Worm (Caenorhabditis elegans) whole organism, young adult: ENCODE measurements around the gene npp-26.

ENCODE experiments used
- C06A6.2 ChIP-seq: fragments of 200-800 bp; sonication (Bioruptor generic); conservative IDR thresholded peaks from 2 replicates; pipeline ENCODE4 v1.3.6; 2022; ENCODE audit warnings: missing genetic modification characterization, missing compliant biosample characterization
- C17E4.6 ChIP-seq: fragments of 200-800 bp; sonication (Bioruptor generic); IDR thresholded peaks from 2 replicates; pipeline ENCODE4 v1.3.6; 2022; ENCODE audit warnings: missing genetic modification reagents, missing genetic modification characterization, missing compliant biosample characterization
- D2030.7 ChIP-seq: fragments of 200-800 bp; sonication (Bioruptor generic); IDR thresholded peaks from 2 replicates; pipeline ENCODE4 v1.3.6; 2022; ENCODE audit warnings: missing genetic modification reagents, missing genetic modification characterization, missing compliant biosample characterization
- F33H1.4 ChIP-seq: fragments of 200-800 bp; sonication (Bioruptor generic); IDR thresholded peaks from 2 replicates; pipeline ENCODE4 v1.3.6; 2022; ENCODE audit warnings: missing genetic modification reagents, missing genetic modification characterization, missing compliant biosample characterization
- F52B5.7 ChIP-seq: sonication (generic microtip); optimal IDR thresholded peaks from 2 replicates; lab custom pipeline; 2016; ENCODE audit warnings: mild to moderate bottlenecking, missing genetic modification characterization, missing compliant biosample characterization
- F55B11.4 ChIP-seq: sonication (generic microtip); optimal IDR thresholded peaks from 2 replicates; lab custom pipeline; 2016; ENCODE audit warnings: missing compliant biosample characterization, missing genetic modification characterization, borderline replicate concordance; ENCODE audit not compliant: insufficient read depth
- K11D2.4 ChIP-seq: fragments of 200-800 bp; sonication (Bioruptor generic); IDR thresholded peaks from 2 replicates; pipeline ENCODE4 v1.3.6; 2022; ENCODE audit warnings: missing genetic modification reagents, missing genetic modification characterization, missing compliant biosample characterization
- Y53G8AR.9 ChIP-seq: fragments of 200-800 bp; sonication (Bioruptor generic); conservative IDR thresholded peaks from 2 replicates; pipeline ENCODE4 v1.3.6; 2022; ENCODE audit warnings: missing genetic modification reagents, missing genetic modification characterization, missing compliant biosample characterization
- Y67H2A.10 ChIP-seq: fragments of 200-800 bp; sonication (Bioruptor generic); conservative IDR thresholded peaks from 2 replicates; pipeline ENCODE4 v1.3.6; 2022; ENCODE audit warnings: missing genetic modification reagents, missing genetic modification characterization, missing compliant biosample characterization
- Y79H2A.3 ChIP-seq: fragments of 200-800 bp; sonication (Bioruptor generic); conservative IDR thresholded peaks from 2 replicates; pipeline ENCODE4 v1.3.6; 2022; ENCODE audit warnings: missing genetic modification reagents, missing genetic modification characterization, missing compliant biosample characterization
- aptf-3 ChIP-seq: fragments of 200-800 bp; sonication (Bioruptor generic); IDR thresholded peaks from 2 replicates; pipeline ENCODE4 v1.3.6; 2022; ENCODE audit warnings: missing genetic modification characterization, missing compliant biosample characterization
- attf-5 ChIP-seq: fragments of 200-800 bp; sonication (Bioruptor generic); optimal IDR thresholded peaks from 2 replicates; lab custom pipeline; 2018; ENCODE audit warnings: mild to moderate bottlenecking, missing genetic modification characterization, missing compliant biosample characterization
- attf-6 ChIP-seq: fragments of 200-800 bp; sonication (Bioruptor generic); IDR thresholded peaks from 2 replicates; pipeline ENCODE4 v1.3.6; 2022; ENCODE audit warnings: missing genetic modification reagents, missing genetic modification characterization, missing compliant biosample characterization
- bed-1 ChIP-seq: fragments of 200-800 bp; sonication (Bioruptor generic); IDR thresholded peaks from 2 replicates; pipeline ENCODE4 v1.3.6; 2022; ENCODE audit warnings: missing genetic modification reagents, missing genetic modification characterization, missing compliant biosample characterization
- bed-2 ChIP-seq: fragments of 200-800 bp; sonication (Bioruptor generic); IDR thresholded peaks from 2 replicates; pipeline ENCODE4 v1.3.6; 2022; ENCODE audit warnings: missing genetic modification reagents, missing genetic modification characterization, missing compliant biosample characterization
- cebp-1 ChIP-seq, 2 experiments: fragments of 200-800 bp in 1 of 2; sonication (Bioruptor generic) in 1 of 2; sonication (generic microtip) in 1 of 2; IDR thresholded peaks in 1 of 2; optimal IDR thresholded peaks in 1 of 2; 2 replicates each; pipeline versions ENCODE4 v1.3.6 to Lab custom; 2017 to 2022; ENCODE audit warnings: missing compliant biosample characterization in 2 of 2, missing genetic modification characterization in 2 of 2, mild to moderate bottlenecking in 1 of 2, missing genetic modification reagents in 1 of 2, moderate library complexity in 1 of 2
- dox-1 ChIP-seq: fragments of 200-800 bp; sonication (Bioruptor generic); IDR thresholded peaks from 2 replicates; pipeline ENCODE4 v1.3.6; 2022; ENCODE audit warnings: missing genetic modification reagents, missing genetic modification characterization, missing compliant biosample characterization
- egl-18 ChIP-seq: fragments of 200-800 bp; sonication (Bioruptor generic); IDR thresholded peaks from 2 replicates; pipeline ENCODE4 v1.3.6; 2022; ENCODE audit warnings: missing genetic modification reagents, missing genetic modification characterization, missing compliant biosample characterization
- egl-44 ChIP-seq: fragments of 200-800 bp; sonication (Bioruptor generic); IDR thresholded peaks from 2 replicates; pipeline ENCODE4 v1.3.6; 2022; ENCODE audit warnings: missing genetic modification reagents, missing genetic modification characterization, missing compliant biosample characterization
- gei-17 ChIP-seq: fragments of 200-800 bp; sonication (Bioruptor generic); optimal IDR thresholded peaks from 2 replicates; lab custom pipeline; 2018; ENCODE audit warnings: mild to moderate bottlenecking, missing genetic modification characterization, missing compliant biosample characterization
- hmg-1.2 ChIP-seq: fragments of 200-800 bp; sonication (Bioruptor generic); IDR thresholded peaks from 2 replicates; pipeline ENCODE4 v1.3.6; 2022; ENCODE audit warnings: missing genetic modification reagents, missing genetic modification characterization, missing compliant biosample characterization
- hmg-20 ChIP-seq: fragments of 200-800 bp; sonication (Bioruptor generic); IDR thresholded peaks from 2 replicates; pipeline ENCODE4 v1.3.6; 2022; ENCODE audit warnings: missing genetic modification reagents, missing genetic modification characterization, missing compliant biosample characterization
- hrde-1 ChIP-seq: sonication (generic microtip); optimal IDR thresholded peaks from 2 replicates; lab custom pipeline; 2016; ENCODE audit warnings: missing genetic modification characterization, mild to moderate bottlenecking, missing compliant biosample characterization, moderate library complexity, missing genotype, missing genetic modification reagents, borderline replicate concordance
- hsf-1 ChIP-seq: fragments of 200-800 bp; sonication (Bioruptor generic); IDR thresholded peaks from 2 replicates; pipeline ENCODE4 v1.3.6; 2022; ENCODE audit warnings: missing genetic modification reagents, missing genetic modification characterization, missing compliant biosample characterization
- let-526 ChIP-seq: fragments of 200-800 bp; sonication (Bioruptor generic); IDR thresholded peaks from 2 replicates; pipeline ENCODE4 v1.3.6; 2022; ENCODE audit warnings: missing genetic modification reagents, missing genetic modification characterization, missing compliant biosample characterization
- let-607 ChIP-seq, 2 experiments: fragments of 200-800 bp in 1 of 2; sonication (Bioruptor generic) in 1 of 2; sonication (generic microtip) in 1 of 2; optimal IDR thresholded peaks; 2 replicates each; lab custom pipeline; 2016 to 2018; ENCODE audit warnings: mild to moderate bottlenecking in 2 of 2, missing compliant biosample characterization in 2 of 2, missing genetic modification characterization in 2 of 2, moderate library complexity in 2 of 2, missing genotype in 1 of 2
- lin-26 ChIP-seq: fragments of 200-800 bp; sonication (Bioruptor generic); IDR thresholded peaks from 2 replicates; pipeline ENCODE4 v1.3.6; 2022; ENCODE audit warnings: missing genetic modification reagents, missing genetic modification characterization, missing compliant biosample characterization
- lin-54 ChIP-seq: fragments of 200-800 bp; sonication (Bioruptor generic); optimal IDR thresholded peaks from 2 replicates; lab custom pipeline; 2018; ENCODE audit warnings: mild to moderate bottlenecking, missing genetic modification characterization, missing compliant biosample characterization
- lir-1 ChIP-seq: fragments of 200-800 bp; sonication (Bioruptor generic); conservative IDR thresholded peaks from 2 replicates; pipeline ENCODE4 v1.3.6; 2022; ENCODE audit warnings: missing genetic modification reagents, missing genetic modification characterization, missing compliant biosample characterization
- lsl-1 ChIP-seq: fragments of 200-800 bp; sonication (Bioruptor generic); optimal IDR thresholded peaks from 2 replicates; lab custom pipeline; 2018; ENCODE audit warnings: mild to moderate bottlenecking, missing genetic modification characterization, moderate library complexity, missing compliant biosample characterization
- madf-3 ChIP-seq: fragments of 200-800 bp; sonication (Bioruptor generic); IDR thresholded peaks from 2 replicates; pipeline ENCODE4 v1.3.6; 2022; ENCODE audit warnings: missing genetic modification reagents, missing genetic modification characterization, missing compliant biosample characterization
- madf-6 ChIP-seq: fragments of 200-800 bp; sonication (Bioruptor generic); IDR thresholded peaks from 2 replicates; pipeline ENCODE4 v1.3.6; 2022; ENCODE audit warnings: missing genetic modification reagents, missing genetic modification characterization, missing compliant biosample characterization
- madf-8 ChIP-seq: fragments of 200-800 bp; sonication (Bioruptor generic); conservative IDR thresholded peaks from 2 replicates; pipeline ENCODE4 v1.3.6; 2022; ENCODE audit warnings: missing genetic modification reagents, missing genetic modification characterization, missing compliant biosample characterization
- mcd-1 ChIP-seq: fragments of 200-800 bp; sonication (Bioruptor generic); IDR thresholded peaks from 2 replicates; pipeline ENCODE4 v1.3.6; 2022; ENCODE audit warnings: missing genetic modification reagents, missing genetic modification characterization, missing compliant biosample characterization
- nfya-1 ChIP-seq: sonication (generic microtip); optimal IDR thresholded peaks from 2 replicates; lab custom pipeline; 2017; ENCODE audit warnings: antibody characterized with exemption, missing compliant biosample characterization, missing genetic modification characterization, borderline replicate concordance; ENCODE audit not compliant: insufficient read depth
- nfyb-1 ChIP-seq: fragments of 200-800 bp; sonication (Bioruptor generic); IDR thresholded peaks from 2 replicates; pipeline ENCODE4 v1.3.6; 2022; ENCODE audit warnings: missing genetic modification reagents, missing genetic modification characterization, missing compliant biosample characterization
- nhr-120 ChIP-seq: fragments of 200-800 bp; sonication (Bioruptor generic); IDR thresholded peaks from 2 replicates; pipeline ENCODE4 v1.3.6; 2022; ENCODE audit warnings: missing genetic modification characterization, missing compliant biosample characterization
- pbrm-1 ChIP-seq: fragments of 200-800 bp; sonication (Bioruptor generic); IDR thresholded peaks from 2 replicates; pipeline ENCODE4 v1.3.6; 2022; ENCODE audit warnings: missing genetic modification reagents, missing genetic modification characterization, missing compliant biosample characterization
- rcor-1 ChIP-seq: fragments of 200-800 bp; sonication (Bioruptor generic); IDR thresholded peaks from 2 replicates; pipeline ENCODE4 v1.3.6; 2022; ENCODE audit warnings: missing genetic modification reagents, missing genetic modification characterization, missing compliant biosample characterization
- sea-2 ChIP-seq: fragments of 200-800 bp; sonication (Bioruptor generic); IDR thresholded peaks from 2 replicates; pipeline ENCODE4 v1.3.6; 2022; ENCODE audit warnings: missing genetic modification characterization, missing compliant biosample characterization
- unc-62 ChIP-seq: fragments of 150-350 bp; optimal IDR thresholded peaks from 2 replicates; lab custom pipeline; 2014; ENCODE audit warnings: missing biosample characterization, missing genetic modification reagents, missing genetic modification characterization
- ztf-3 ChIP-seq: fragments of 200-800 bp; sonication (Bioruptor generic); optimal IDR thresholded peaks from 2 replicates; lab custom pipeline; 2018; ENCODE audit warnings: mild to moderate bottlenecking, missing genetic modification characterization, missing compliant biosample characterization

Gene npp-26

ce11 chrIV:4764422-4764821, at the start of gene npp-26:
Gene npp-26 (plus strand): TSS chrIV:4764722.
- TF ChIP-seq ztf-3 (GFP tag; lab: Kevin White, UChicago): no peak
- no peak for TF ChIP-seq hmg-1.2
- no peak for TF ChIP-seq attf-6 (GFP tag; lab: Robert Waterston, UW)
- TF ChIP-seq hrde-1 (tag; lab: Kevin White, UChicago): no peak
- TF ChIP-seq bed-2 (GFP tag; lab: Robert Waterston, UW): no peak
- no peak for TF ChIP-seq egl-18 (GFP tag; lab: Robert Waterston, UW)
- no peak for TF ChIP-seq hmg-20 (GFP tag; lab: Robert Waterston, UW)
- no peak for TF ChIP-seq gei-17 (GFP tag; lab: Kevin White, UChicago)
- TF ChIP-seq F52B5.7 (tag; lab: Kevin White, UChicago): no peak
- no peak for TF ChIP-seq F55B11.4 (tag; lab: Kevin White, UChicago)
- TF ChIP-seq nfya-1 (tag; lab: Kevin White, UChicago): no peak
- no peak for TF ChIP-seq pbrm-1 (GFP tag; lab: Robert Waterston, UW)
- no peak for TF ChIP-seq unc-62 (GFP tag; lab: Kevin White, UChicago)
- TF ChIP-seq, all 124 proteins: peak for 0

DNA sequence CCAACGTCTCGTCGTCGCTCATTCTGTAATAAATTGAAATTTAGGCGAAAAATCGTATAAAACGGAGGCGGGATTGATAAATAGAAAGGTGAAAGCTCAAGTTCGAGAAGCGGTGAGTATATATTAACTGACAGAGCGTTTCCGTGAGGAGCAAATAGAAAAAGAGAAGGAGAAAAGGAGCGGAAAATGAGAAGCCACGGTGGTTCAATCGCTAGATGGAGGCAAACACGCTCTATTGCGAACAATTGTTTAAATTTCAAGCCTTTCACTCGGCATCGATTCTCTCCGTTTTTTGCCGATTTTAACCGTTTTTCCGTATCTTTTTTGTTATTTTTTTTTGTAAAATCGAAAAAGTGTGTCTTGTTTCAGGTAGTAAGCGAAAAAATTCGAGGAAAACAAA, 48.7 kb upstream of the npp-26 start, which contains the start of gene miro-1:
Gene miro-1, minus strand, starts transcription at position 23 of the 400 bp plus-strand sequence.
- TF ChIP-seq hmg-1.2 (peak; percentile 33; the same call in 1 of the 2 replicates), mcd-1 (peak; percentile 76)

DNA sequence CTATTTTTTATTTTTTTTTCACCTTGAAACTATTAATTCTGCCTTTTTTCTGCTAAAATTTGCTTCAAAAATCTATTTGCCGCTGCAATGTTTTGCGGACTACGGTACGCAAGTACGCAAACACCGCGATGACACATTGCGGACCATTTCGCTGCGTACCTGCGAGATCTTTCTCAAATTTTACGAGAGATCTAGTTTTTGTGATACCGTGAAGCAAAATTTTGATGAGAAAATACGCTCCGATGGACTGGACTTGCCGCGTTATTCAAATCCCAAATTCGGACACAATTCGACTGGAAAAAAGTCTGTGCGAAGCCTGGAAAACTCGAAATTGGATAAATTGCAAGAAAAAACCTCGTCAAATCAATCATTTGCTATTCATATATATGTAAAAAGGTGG, 44.0 kb upstream of the npp-26 start:
- TF ChIP-seq egl-44 (GFP tag; lab: Robert Waterston, UW) (peak; percentile 88), C17E4.6 (GFP tag; lab: Robert Waterston, UW) (peak; percentile 80), D2030.7 (GFP tag; lab: Robert Waterston, UW) (peak; percentile 80), C06A6.2 (GFP tag; lab: Robert Waterston, UW) (peak; percentile 91), let-526 (GFP tag; lab: Robert Waterston, UW) (peak; percentile 89), aptf-3 (GFP tag; lab: Robert Waterston, UW) (0 out of 2 replicates have a peak, but pooled peaks have one; percentile 17), bed-1 (GFP tag; lab: Robert Waterston, UW) (peak; percentile 95), mcd-1 (peak; percentile 99), rcor-1 (GFP tag; lab: Robert Waterston, UW) (peak; percentile 89), madf-3 (peak; percentile 90), egl-18 (GFP tag; lab: Robert Waterston, UW) (0 out of 2 replicates have a peak, but pooled peaks have one; percentile 81), sea-2 (GFP tag; lab: Robert Waterston, UW) (peak; percentile 78; the same call in 1 of the 2 replicates), lir-1 (GFP tag; lab: Robert Waterston, UW) (peak; percentile 70), lsl-1 (GFP tag; lab: Kevin White, UChicago) (peak; percentile 12), nfyb-1 (GFP tag; lab: Robert Waterston, UW) (peak; percentile 98), madf-6 (GFP tag; lab: Robert Waterston, UW) (peak; percentile 44), hmg-20 (GFP tag; lab: Robert Waterston, UW) (peak; percentile 66; the same call in 1 of the 2 replicates), madf-8 (GFP tag; lab: Robert Waterston, UW) (peak; percentile 42; the same call in 1 of the 2 replicates), Y53G8AR.9 (peak; percentile 94), lin-54 (GFP tag; lab: Kevin White, UChicago) (peak; percentile 67), pbrm-1 (GFP tag; lab: Robert Waterston, UW) (peak; percentile 93), dox-1 (peak; percentile 98), Y67H2A.10 (peak; percentile 79), lin-26 (GFP tag; lab: Robert Waterston, UW) (peak; percentile 70; the same call in 1 of the 2 replicates), cebp-1 (GFP tag; IDR thresholded peaks at IDR 0.05; lab: Robert Waterston, UW) (peak; percentile 91), cebp-1 (tag; optimal IDR thresholded peaks at IDR 0.05; lab: Kevin White, UChicago) (peak; percentile 53), hsf-1 (GFP tag; lab: Robert Waterston, UW) (peak; percentile 78), nhr-120 (GFP tag; lab: Robert Waterston, UW) (0 out of 2 replicates have a peak, but pooled peaks have one; percentile 78), Y79H2A.3 (peak; percentile 79), F33H1.4 (GFP tag; lab: Robert Waterston, UW) (peak; percentile 83), bed-2 (GFP tag; lab: Robert Waterston, UW) (peak; percentile 93), attf-5 (GFP tag; lab: Kevin White, UChicago) (peak; percentile 50), K11D2.4 (GFP tag; lab: Robert Waterston, UW) (peak; percentile 98), let-607 (tag; optimal IDR thresholded peaks at IDR 0.05; lab: Kevin White, UChicago) (peak in 1 of 2 experiments; percentile 28)
